Fruit fly (Drosophila melanogaster) whole organism, embryonic: ENCODE results near the gene Rai1.

ENCODE experiments used
- Asciz ChIP-seq: fragments of 200-800 bp; sonication (Bioruptor generic); optimal IDR thresholded peaks from 2 replicates; lab custom pipeline; 2017; ENCODE audit warnings: missing biosample characterization, mild to moderate bottlenecking, missing genetic modification characterization, missing genetic modification reagents
- Atf-2 ChIP-seq: fragments of 200-800 bp; sonication (Bioruptor generic); optimal IDR thresholded peaks from 2 replicates; lab custom pipeline; 2016; ENCODE audit warnings: missing biosample characterization, missing genetic modification characterization
- B-H1 ChIP-seq: fragments of 200-800 bp; sonication (Bioruptor generic); IDR thresholded peaks from 3 replicates; pipeline ENCODE4 v1.3.6; 2022; ENCODE audit warnings: missing biosample characterization, missing genetic modification characterization
- CG10565 ChIP-seq: fragments of 200-800 bp; sonication (Bioruptor generic); optimal IDR thresholded peaks from 3 replicates; lab custom pipeline; 2016; ENCODE audit warnings: missing biosample characterization, mild to moderate bottlenecking, missing genetic modification characterization
- CG10979 ChIP-seq: fragments of 200-800 bp; sonication (Bioruptor generic); optimal IDR thresholded peaks from 2 replicates; lab custom pipeline; 2018; ENCODE audit warnings: missing biosample characterization, mild to moderate bottlenecking, missing genetic modification characterization, moderate library complexity
- CG12071 ChIP-seq: fragments of 200-800 bp; sonication (Bioruptor generic); optimal IDR thresholded peaks from 3 replicates; lab custom pipeline; 2018; ENCODE audit warnings: missing biosample characterization, mild to moderate bottlenecking, missing genetic modification characterization
- CG12236 ChIP-seq: fragments of 200-800 bp; sonication (Bioruptor generic); optimal IDR thresholded peaks from 2 replicates; lab custom pipeline; 2016; ENCODE audit warnings: missing biosample characterization, missing genetic modification characterization
- CG14014 ChIP-seq: fragments of 200-800 bp; sonication (Bioruptor generic); IDR thresholded peaks from 2 replicates; pipeline ENCODE4 v1.3.6; 2022; ENCODE audit warnings: missing biosample characterization, missing genetic modification characterization
- CG15011 ChIP-seq: fragments of 200-800 bp; sonication (Bioruptor generic); optimal IDR thresholded peaks from 3 replicates; lab custom pipeline; 2018; ENCODE audit warnings: missing biosample characterization, mild to moderate bottlenecking, missing genetic modification characterization
- CG15479 ChIP-seq: fragments of 200-800 bp; sonication (Bioruptor generic); optimal IDR thresholded peaks from 3 replicates; lab custom pipeline; 2019; ENCODE audit warnings: missing biosample characterization, mild to moderate bottlenecking, missing genetic modification characterization, moderate library complexity
- CG1603 ChIP-seq: fragments of 200-800 bp; sonication (Bioruptor generic); optimal IDR thresholded peaks from 2 replicates; lab custom pipeline; 2019; ENCODE audit warnings: missing biosample characterization, mild to moderate bottlenecking, missing genetic modification characterization, moderate library complexity
- CG16813 ChIP-seq: fragments of 200-800 bp; sonication (Bioruptor generic); IDR thresholded peaks from 3 replicates; pipeline ENCODE4 v1.3.6; 2022; ENCODE audit warnings: missing biosample characterization, missing genetic modification characterization; ENCODE audit not compliant: partially characterized antibody
- CG18476 ChIP-seq: fragments of 200-800 bp; sonication (Bioruptor generic); optimal IDR thresholded peaks from 2 replicates; lab custom pipeline; 2016; ENCODE audit warnings: missing biosample characterization, mild to moderate bottlenecking, missing genetic modification characterization
- CG2120 ChIP-seq: fragments of 200-800 bp; sonication (Bioruptor generic); optimal IDR thresholded peaks from 3 replicates; lab custom pipeline; 2016; ENCODE audit warnings: missing biosample characterization, missing genetic modification characterization
- CG2129 ChIP-seq: fragments of 200-800 bp; sonication (Bioruptor generic); IDR thresholded peaks from 2 replicates; pipeline ENCODE4 v1.3.6; 2022; ENCODE audit warnings: missing biosample characterization, missing genetic modification characterization; ENCODE audit not compliant: partially characterized antibody
- CG30020 ChIP-seq: fragments of 200-800 bp; optimal IDR thresholded peaks from 2 replicates; lab custom pipeline; 2019; ENCODE audit warnings: missing biosample characterization, mild to moderate bottlenecking, missing genetic modification characterization, moderate library complexity
- CG30431 ChIP-seq: fragments of 200-800 bp; sonication (Bioruptor generic); optimal IDR thresholded peaks from 2 replicates; lab custom pipeline; 2017; ENCODE audit warnings: missing biosample characterization, missing genetic modification characterization
- CG3163 ChIP-seq: fragments of 200-800 bp; sonication (Bioruptor generic); optimal IDR thresholded peaks from 3 replicates; lab custom pipeline; 2016; ENCODE audit warnings: missing biosample characterization, missing genetic modification characterization
- CG4360 ChIP-seq: fragments of 200-800 bp; sonication (Bioruptor generic); IDR thresholded peaks from 2 replicates; pipeline ENCODE4 v1.3.6; 2022; ENCODE audit warnings: missing biosample characterization, missing genetic modification characterization
- CG6813 ChIP-seq: fragments of 200-800 bp; sonication (Bioruptor generic); optimal IDR thresholded peaks from 2 replicates; lab custom pipeline; 2017; ENCODE audit warnings: missing biosample characterization, missing genetic modification characterization, mild to moderate bottlenecking, moderate library complexity, missing genetic modification reagents
- CG8478 ChIP-seq: fragments of >200 bp; optimal IDR thresholded peaks from 2 replicates; lab custom pipeline; 2018
- CG9215 ChIP-seq: fragments of 200-800 bp; sonication (Bioruptor generic); IDR thresholded peaks from 2 replicates; pipeline ENCODE4 v1.3.6; 2022; ENCODE audit warnings: missing biosample characterization, missing genetic modification characterization
- D ChIP-seq, 2 experiments: fragments of 200-800 bp in 1 of 2; fragments of >200 bp in 1 of 2; sonication (Bioruptor generic) in 1 of 2; optimal IDR thresholded peaks; 2 replicates in 1 of 2; 3 replicates in 1 of 2; lab custom pipeline; 2017; ENCODE audit warnings: mild to moderate bottlenecking in 1 of 2, missing biosample characterization in 1 of 2, missing genetic modification characterization in 1 of 2, missing genetic modification reagents in 1 of 2
- D19B ChIP-seq: fragments of 200-800 bp; sonication (Bioruptor generic); optimal IDR thresholded peaks from 2 replicates; lab custom pipeline; 2017; ENCODE audit warnings: missing biosample characterization, mild to moderate bottlenecking, missing genetic modification characterization
- Dad ChIP-seq: fragments of 200-800 bp; sonication (Bioruptor generic); optimal IDR thresholded peaks from 3 replicates; lab custom pipeline; 2016; ENCODE audit warnings: missing biosample characterization, missing genetic modification characterization
- Deaf1 ChIP-seq: fragments of 200-800 bp; optimal IDR thresholded peaks from 3 replicates; lab custom pipeline; 2019; ENCODE audit warnings: missing biosample characterization, mild to moderate bottlenecking, missing genetic modification characterization, moderate library complexity
- Dref ChIP-seq: fragments of 200-800 bp; sonication (Bioruptor generic); IDR thresholded peaks from 2 replicates; pipeline ENCODE4 v1.3.6; 2022; ENCODE audit warnings: missing biosample characterization, missing genetic modification characterization
- Hmx ChIP-seq: fragments of 200-800 bp; sonication (Bioruptor generic); optimal IDR thresholded peaks from 2 replicates; lab custom pipeline; 2016; ENCODE audit warnings: missing biosample characterization, missing genetic modification characterization
- Ptx1 ChIP-seq: fragments of 200-800 bp; sonication (Bioruptor generic); IDR thresholded peaks from 2 replicates; pipeline ENCODE4 v1.3.6; 2022; ENCODE audit warnings: missing biosample characterization, missing genetic modification characterization
- Sry-δ ChIP-seq: fragments of 200-800 bp; sonication (Bioruptor generic); optimal IDR thresholded peaks from 2 replicates; lab custom pipeline; 2016; ENCODE audit warnings: missing biosample characterization, missing genetic modification characterization
- Taf1 ChIP-seq: fragments of 200-800 bp; sonication (Bioruptor generic); IDR thresholded peaks from 2 replicates; pipeline ENCODE4 v1.3.6; 2022; ENCODE audit warnings: missing biosample characterization, missing genetic modification characterization
- aop ChIP-seq: fragments of 200-800 bp; sonication (Bioruptor generic); IDR thresholded peaks from 2 replicates; pipeline ENCODE4 v1.3.6; 2022; ENCODE audit warnings: missing biosample characterization, missing genetic modification characterization
- ato ChIP-seq: fragments of 200-800 bp; sonication (Bioruptor generic); IDR thresholded peaks from 2 replicates; pipeline ENCODE4 v1.3.6; 2022; ENCODE audit warnings: missing biosample characterization, missing genetic modification characterization; ENCODE audit not compliant: partially characterized antibody
- az2 ChIP-seq: fragments of 200-800 bp; sonication (Bioruptor generic); optimal IDR thresholded peaks from 3 replicates; lab custom pipeline; 2016; ENCODE audit warnings: missing biosample characterization, missing genetic modification characterization
- br ChIP-seq: fragments of >200 bp; optimal IDR thresholded peaks from 2 replicates; lab custom pipeline; 2017
- cg ChIP-seq: fragments of 200-800 bp; sonication (Bioruptor generic); optimal IDR thresholded peaks from 3 replicates; lab custom pipeline; 2019; ENCODE audit warnings: missing biosample characterization, mild to moderate bottlenecking, missing genetic modification characterization, moderate library complexity
- chif ChIP-seq, 2 experiments: fragments of 200-800 bp; sonication (Bioruptor generic); optimal IDR thresholded peaks; 3 replicates each; lab custom pipeline; 2016; ENCODE audit warnings: missing biosample characterization in 2 of 2, missing genetic modification characterization in 2 of 2
- ci ChIP-seq: fragments of 200-800 bp; sonication (Bioruptor generic); IDR thresholded peaks from 3 replicates; pipeline ENCODE4 v1.3.6; 2022; ENCODE audit warnings: missing biosample characterization, missing genetic modification characterization
- dati ChIP-seq: fragments of 200-800 bp; sonication (Bioruptor generic); IDR thresholded peaks from 2 replicates; pipeline ENCODE4 v1.3.6; 2022; ENCODE audit warnings: missing biosample characterization, missing genetic modification characterization
- fu2 ChIP-seq: fragments of 200-800 bp; sonication (Bioruptor generic); optimal IDR thresholded peaks from 2 replicates; lab custom pipeline; 2016; ENCODE audit warnings: missing biosample characterization, missing genetic modification characterization
- hkb ChIP-seq, 2 experiments: fragments of 200-800 bp in 1 of 2; fragments of >200 bp in 1 of 2; sonication (Bioruptor generic) in 1 of 2; IDR thresholded peaks in 1 of 2; optimal IDR thresholded peaks in 1 of 2; 2 replicates each; pipeline versions ENCODE4 v1.3.6 to Lab custom; 2017 to 2022; ENCODE audit warnings: missing biosample characterization in 1 of 2, missing genetic modification characterization in 1 of 2
- inv ChIP-seq: fragments of 200-800 bp; sonication (Bioruptor generic); IDR thresholded peaks from 2 replicates; pipeline ENCODE4 v1.3.6; 2022; ENCODE audit warnings: missing biosample characterization, missing genetic modification characterization; ENCODE audit not compliant: partially characterized antibody
- jing ChIP-seq: fragments of 200-800 bp; sonication (Bioruptor generic); optimal IDR thresholded peaks from 2 replicates; lab custom pipeline; 2018; ENCODE audit warnings: missing biosample characterization, mild to moderate bottlenecking, missing genetic modification characterization
- kni ChIP-seq: fragments of 200-800 bp; sonication (Bioruptor generic); optimal IDR thresholded peaks from 3 replicates; lab custom pipeline; 2017; ENCODE audit warnings: mild to moderate bottlenecking, missing biosample characterization, missing genetic modification reagents, missing genetic modification characterization
- lab ChIP-seq: fragments of 200-800 bp; sonication (Bioruptor generic); optimal IDR thresholded peaks from 3 replicates; lab custom pipeline; 2017; ENCODE audit warnings: missing biosample characterization, missing genetic modification characterization, mild to moderate bottlenecking, moderate library complexity, missing genetic modification reagents
- nerfin-2 ChIP-seq: fragments of 200-800 bp; sonication (Bioruptor generic); IDR thresholded peaks from 2 replicates; pipeline ENCODE4 v1.3.6; 2022; ENCODE audit warnings: missing biosample characterization, missing genetic modification characterization; ENCODE audit not compliant: partially characterized antibody
- pb ChIP-seq: fragments of 200-800 bp; sonication (Bioruptor generic); optimal IDR thresholded peaks from 3 replicates; lab custom pipeline; 2016; ENCODE audit warnings: missing biosample characterization, missing genetic modification characterization
- pho ChIP-seq: fragments of 200-800 bp; sonication (Bioruptor generic); optimal IDR thresholded peaks from 2 replicates; lab custom pipeline; 2016; ENCODE audit warnings: missing biosample characterization, missing genetic modification characterization
- pnt ChIP-seq: fragments of 200-800 bp; sonication (Bioruptor generic); optimal IDR thresholded peaks from 3 replicates; lab custom pipeline; 2016; ENCODE audit warnings: missing biosample characterization, missing genetic modification characterization
- sr ChIP-seq: fragments of 200-800 bp; sonication (Bioruptor generic); IDR thresholded peaks from 3 replicates; pipeline ENCODE4 v1.3.6; 2022; ENCODE audit warnings: missing biosample characterization, missing genetic modification characterization
- stc ChIP-seq: fragments of 200-800 bp; sonication (Bioruptor generic); IDR thresholded peaks from 2 replicates; pipeline ENCODE4 v1.3.6; 2022; ENCODE audit warnings: missing biosample characterization, missing genetic modification characterization

The Rai1 gene

DNA sequence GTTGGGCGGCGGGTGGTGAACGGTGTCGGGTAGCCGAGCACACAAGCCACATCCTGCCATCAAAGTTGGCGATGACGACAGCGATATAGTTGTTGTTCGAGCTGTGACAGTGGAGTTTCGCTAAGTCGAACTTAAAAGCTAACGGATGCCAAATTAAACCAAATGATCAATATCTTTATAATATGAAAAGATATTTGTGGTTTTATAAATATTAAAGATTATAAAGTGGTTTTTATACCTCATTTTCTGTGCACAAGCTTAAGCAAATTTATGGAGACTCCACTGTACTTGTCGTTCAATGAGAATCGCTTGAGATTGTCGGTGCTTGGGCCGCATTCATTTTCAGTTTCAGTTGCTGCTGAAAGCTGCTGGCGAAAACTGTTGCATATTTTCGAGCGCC is 18.9 kb upstream of the Rai1 start (continued):
- TF ChIP-seq Dref (GFP tag; lab: Robert Waterston, UW), result no peak
- no peak for TF ChIP-seq CG12071 (GFP tag; lab: Kevin White, UChicago)
- TF ChIP-seq lab (GFP tag; lab: Kevin White, UChicago), result peak; percentile 70
- TF ChIP-seq CG10979 (tag; lab: Kevin White, UChicago), result peak; percentile 57
- TF ChIP-seq CG30020 (tag; lab: Kevin White, UChicago), result no peak
- no peak for TF ChIP-seq CG4360 (GFP tag; lab: Robert Waterston, UW)
- TF ChIP-seq az2, result peak; percentile 57
- peak; percentile 66 for TF ChIP-seq Ptx1 (GFP tag; lab: Robert Waterston, UW)
- no peak for TF ChIP-seq kni (GFP tag; lab: Kevin White, UChicago)
- no peak for TF ChIP-seq CG3163 (GFP tag; lab: Kevin White, UChicago)
- TF ChIP-seq br, result no peak
- no peak for TF ChIP-seq pnt (GFP tag; lab: Kevin White, UChicago)
- no peak for TF ChIP-seq dati (GFP tag; lab: Robert Waterston, UW)
- TF ChIP-seq pho (GFP tag; lab: Kevin White, UChicago), result no peak
- no peak for TF ChIP-seq CG15011 (GFP tag; lab: Kevin White, UChicago)
- TF ChIP-seq CG14014 (GFP tag; lab: Robert Waterston, UW), result peak; percentile 48; the same call in 1 of the 2 replicates
- TF ChIP-seq hkb (optimal IDR thresholded peaks at IDR 0.05; lab: Kevin White, UChicago), result no peak
- peak; percentile 78 for TF ChIP-seq hkb (GFP tag; IDR thresholded peaks at IDR 0.05; lab: Robert Waterston, UW)
- no peak for TF ChIP-seq CG30431 (GFP tag; lab: Kevin White, UChicago)
- no peak for TF ChIP-seq fu2 (GFP tag; lab: Kevin White, UChicago)
- no peak for TF ChIP-seq D (optimal IDR thresholded peaks at IDR 0.05; lab: Kevin White, UChicago)
- peak; percentile 13 for TF ChIP-seq D (GFP tag; optimal IDR thresholded peaks at IDR 0.05; lab: Kevin White, UChicago)
- no peak for TF ChIP-seq Deaf1
- no peak for TF ChIP-seq pb (GFP tag; lab: Kevin White, UChicago)
- TF ChIP-seq chif (GFP tag; optimal IDR thresholded peaks at IDR 0.05; lab: Kevin White, UChicago), result no peak
- no peak for TF ChIP-seq Taf1 (GFP tag; lab: Robert Waterston, UW)
- no peak for TF ChIP-seq Asciz
- TF ChIP-seq CG2120, result peak; percentile 29
- no peak for TF ChIP-seq CG2129 (GFP tag; lab: Robert Waterston, UW)
- peak; percentile 37 for TF ChIP-seq CG1603
- no peak for TF ChIP-seq nerfin-2 (GFP tag; lab: Robert Waterston, UW)
- no peak for TF ChIP-seq Sry-δ (GFP tag; lab: Kevin White, UChicago)
- no peak for TF ChIP-seq inv (GFP tag; lab: Robert Waterston, UW)
- TF ChIP-seq cg (GFP tag; lab: Kevin White, UChicago), result no peak
- TF ChIP-seq CG10565 (GFP tag; lab: Kevin White, UChicago), result no peak
- TF ChIP-seq CG16813, result no peak
- TF ChIP-seq D19B (GFP tag; lab: Kevin White, UChicago), result no peak
- no peak for TF ChIP-seq CG15479 (GFP tag; lab: Kevin White, UChicago)
- no peak for TF ChIP-seq Atf-2 (GFP tag; lab: Kevin White, UChicago)
- TF ChIP-seq Hmx (GFP tag; lab: Kevin White, UChicago), result no peak
- peak; percentile 21; the same call in 1 of the 3 replicates for TF ChIP-seq B-H1 (GFP tag; lab: Robert Waterston, UW)
- TF ChIP-seq CG12236, result no peak
- TF ChIP-seq CG18476 (GFP tag; lab: Kevin White, UChicago), result no peak
- no peak for TF ChIP-seq CG8478 (lab: Kevin White, UChicago)
- peak; percentile 37 for TF ChIP-seq CG6813 (GFP tag; lab: Kevin White, UChicago)
- TF ChIP-seq jing (GFP tag; lab: Kevin White, UChicago), result no peak
- TF ChIP-seq ci (GFP tag; lab: Robert Waterston, UW), result peak; percentile 79
- no peak for TF ChIP-seq sr (GFP tag; lab: Robert Waterston, UW)
- TF ChIP-seq Dad (GFP tag; lab: Kevin White, UChicago), result no peak
- no peak for TF ChIP-seq aop (GFP tag; lab: Robert Waterston, UW)
- peak; percentile 58 for TF ChIP-seq stc (GFP tag; lab: Robert Waterston, UW)
- no peak for TF ChIP-seq ato (GFP tag; lab: Robert Waterston, UW)
- peak; percentile 16; the same call in 1 of the 2 replicates for TF ChIP-seq CG9215
